Fruit fly (Drosophila melanogaster) whole organism, wandering third instar larva: ENCODE results near the gene CG43391.
A peak's percentile ranks its signal among the peaks of the same experiment; 100 is the strongest.
"Not testable (repeated sequence)": the region's sequence is repeated elsewhere in the genome, so short reads cannot be mapped to it uniquely, and the experiment has no call there.

Experiments
- Abd-B ChIP-seq: fragments of >200 bp; optimal IDR thresholded peaks from 2 replicates; lab custom pipeline; 2017; ENCODE audit warnings: missing biosample characterization, missing genetic modification characterization
- CG32264 ChIP-seq: fragments of 200-800 bp; sonication (Bioruptor generic); optimal IDR thresholded peaks from 2 replicates; lab custom pipeline; 2016; ENCODE audit warnings: missing biosample characterization, missing genetic modification characterization
- CG9705 ChIP-seq: fragments of 200-800 bp; sonication (Bioruptor generic); optimal IDR thresholded peaks from 2 replicates; lab custom pipeline; 2018; ENCODE audit warnings: missing biosample characterization, mild to moderate bottlenecking, missing genetic modification characterization
- CrebA ChIP-seq: fragments of 200-800 bp; sonication (Bioruptor generic); optimal IDR thresholded peaks from 2 replicates; lab custom pipeline; 2016; ENCODE audit warnings: missing biosample characterization, mild to moderate bottlenecking, missing genetic modification characterization, borderline replicate concordance
- Dfd ChIP-seq: fragments of >200 bp; optimal IDR thresholded peaks from 2 replicates; lab custom pipeline; 2017; ENCODE audit warnings: missing biosample characterization, missing genetic modification characterization
- Dif ChIP-seq: fragments of 200-275, 200-300 bp; sonication (Bioruptor generic); optimal IDR thresholded peaks from 2 replicates; lab custom pipeline; 2018; ENCODE audit warnings: missing biosample characterization, missing genetic modification characterization; ENCODE audit not compliant: partially characterized antibody
- GATAd ChIP-seq: sonication (Bioruptor generic); optimal IDR thresholded peaks from 2 replicates; lab custom pipeline; 2016; ENCODE audit warnings: missing biosample characterization, missing genetic modification characterization
- HLH106 ChIP-seq: fragments of 200-800 bp; optimal IDR thresholded peaks from 3 replicates; lab custom pipeline; 2019; ENCODE audit warnings: missing biosample characterization, mild to moderate bottlenecking, missing genetic modification characterization, moderate library complexity
- Hnf4 ChIP-seq: fragments of 200-800 bp; sonication (Bioruptor generic); optimal IDR thresholded peaks from 2 replicates; lab custom pipeline; 2016; ENCODE audit warnings: missing biosample characterization, mild to moderate bottlenecking, missing genetic modification characterization
- Hr78 ChIP-seq: fragments of >200 bp; optimal IDR thresholded peaks from 2 replicates; lab custom pipeline; 2017; ENCODE audit warnings: missing biosample characterization, missing genetic modification characterization
- Hr83 ChIP-seq: fragments of 200-300 bp; sonication (Bioruptor generic); optimal IDR thresholded peaks from 2 replicates; lab custom pipeline; 2016; ENCODE audit warnings: missing biosample characterization, mild to moderate bottlenecking, missing genetic modification characterization, moderate library complexity; ENCODE audit not compliant: poor library complexity, severe bottlenecking
- Jra ChIP-seq: sonication (Bioruptor generic); optimal IDR thresholded peaks from 2 replicates; lab custom pipeline; 2016; ENCODE audit warnings: missing biosample characterization, missing genetic modification characterization
- Mio ChIP-seq: sonication (Bioruptor generic); optimal IDR thresholded peaks from 2 replicates; lab custom pipeline; 2016; ENCODE audit warnings: missing biosample characterization, missing genetic modification characterization
- Myc ChIP-seq: fragments of >200 bp; optimal IDR thresholded peaks from 2 replicates; lab custom pipeline; 2017
- N ChIP-seq: fragments of >200 bp; optimal IDR thresholded peaks from 2 replicates; lab custom pipeline; 2018; ENCODE audit warnings: missing biosample characterization, missing external identifiers, missing genetic modification characterization
- OdsH ChIP-seq: fragments of 200-800 bp; sonication (Bioruptor generic); optimal IDR thresholded peaks from 2 replicates; lab custom pipeline; 2016; ENCODE audit warnings: missing biosample characterization, mild to moderate bottlenecking, missing genetic modification characterization
- Rel ChIP-seq, 2 experiments: fragments of 200-800 bp; sonication (Bioruptor generic) in 1 of 2; optimal IDR thresholded peaks; 2 replicates in 1 of 2; 3 replicates in 1 of 2; lab custom pipeline; 2016 to 2019; ENCODE audit warnings: mild to moderate bottlenecking in 2 of 2, missing biosample characterization in 2 of 2, missing genetic modification characterization in 2 of 2, moderate library complexity in 1 of 2
- Sp1 ChIP-seq: fragments of 200-800 bp; sonication (Bioruptor generic); optimal IDR thresholded peaks from 3 replicates; lab custom pipeline; 2019; ENCODE audit warnings: missing biosample characterization, mild to moderate bottlenecking, missing genetic modification characterization, moderate library complexity
- Vsx2 ChIP-seq: fragments of 200-300, 225-300 bp; sonication (Bioruptor generic); optimal IDR thresholded peaks from 2 replicates; lab custom pipeline; 2018; ENCODE audit warnings: missing biosample characterization, missing genetic modification characterization; ENCODE audit not compliant: partially characterized antibody
- brk ChIP-seq: fragments of 200-800 bp; sonication (Bioruptor generic); optimal IDR thresholded peaks from 2 replicates; lab custom pipeline; 2016; ENCODE audit warnings: missing biosample characterization, mild to moderate bottlenecking, missing genetic modification characterization
- dl ChIP-seq, 2 experiments: fragments of 175-275, 200-275 bp in 1 of 2; fragments of 200-275 bp in 1 of 2; sonication (Bioruptor generic); optimal IDR thresholded peaks; lab custom pipeline; 2018; ENCODE audit warnings: mild to moderate bottlenecking in 2 of 2, missing biosample characterization in 2 of 2, missing genetic modification characterization in 2 of 2, moderate library complexity in 2 of 2; ENCODE audit not compliant: partially characterized antibody in 2 of 2, insufficient read depth in 1 of 2
- dmrt93B ChIP-seq: fragments of 200-800 bp; sonication (Bioruptor generic); optimal IDR thresholded peaks from 2 replicates; lab custom pipeline; 2018; ENCODE audit warnings: missing biosample characterization, mild to moderate bottlenecking, missing genetic modification characterization
- dsf ChIP-seq: sonication (Bioruptor generic); optimal IDR thresholded peaks from 2 replicates; lab custom pipeline; 2016; ENCODE audit warnings: missing biosample characterization, missing genetic modification characterization, borderline replicate concordance
- ey ChIP-seq: fragments of 200-800 bp; sonication (Bioruptor generic); optimal IDR thresholded peaks from 2 replicates; lab custom pipeline; 2016; ENCODE audit warnings: missing biosample characterization, missing genetic modification characterization
- foxo ChIP-seq, 2 experiments: fragments of 200-800 bp; sonication (Bioruptor generic); optimal IDR thresholded peaks; 2 replicates in 1 of 2; 3 replicates in 1 of 2; lab custom pipeline; 2016 to 2017; ENCODE audit warnings: missing biosample characterization in 2 of 2, missing genetic modification characterization in 2 of 2
- fru ChIP-seq: fragments of 200-800 bp; sonication (Bioruptor generic); optimal IDR thresholded peaks from 3 replicates; lab custom pipeline; 2016; ENCODE audit warnings: missing biosample characterization, mild to moderate bottlenecking, missing genetic modification characterization
- h ChIP-seq: fragments of 200-800 bp; sonication (Bioruptor generic); optimal IDR thresholded peaks from 3 replicates; lab custom pipeline; 2016; ENCODE audit warnings: missing biosample characterization, mild to moderate bottlenecking, missing genetic modification characterization
- jim ChIP-seq: fragments of 175-275, 200-325 bp; sonication (Bioruptor generic); optimal IDR thresholded peaks from 2 replicates; lab custom pipeline; 2016; ENCODE audit warnings: missing biosample characterization, mild to moderate bottlenecking, missing genetic modification characterization
- lola ChIP-seq: fragments of >200 bp; optimal IDR thresholded peaks from 2 replicates; lab custom pipeline; 2017; ENCODE audit warnings: missing biosample characterization, missing genetic modification characterization
- pan ChIP-seq: fragments of >200 bp; optimal IDR thresholded peaks from 2 replicates; lab custom pipeline; 2017
- psq ChIP-seq: fragments of 200-800 bp; sonication (Bioruptor generic); optimal IDR thresholded peaks from 3 replicates; lab custom pipeline; 2017; ENCODE audit warnings: missing biosample characterization, mild to moderate bottlenecking, missing genetic modification characterization, moderate library complexity
- rgr ChIP-seq: fragments of 200-800 bp; sonication (Bioruptor generic); optimal IDR thresholded peaks from 3 replicates; lab custom pipeline; 2016; ENCODE audit warnings: missing biosample characterization, mild to moderate bottlenecking, missing genetic modification characterization
- sage ChIP-seq: fragments of 200-800 bp; sonication (Bioruptor generic); optimal IDR thresholded peaks from 2 replicates; lab custom pipeline; 2016; ENCODE audit warnings: missing biosample characterization, mild to moderate bottlenecking, missing genetic modification characterization
- sv ChIP-seq: fragments of 200-800 bp; sonication (Bioruptor generic); optimal IDR thresholded peaks from 3 replicates; lab custom pipeline; 2016; ENCODE audit warnings: missing biosample characterization, missing genetic modification characterization
- usp ChIP-seq: fragments of >200 bp; optimal IDR thresholded peaks from 2 replicates; lab custom pipeline; 2017; ENCODE audit warnings: missing biosample characterization, missing genetic modification characterization
- woc ChIP-seq: sonication (Bioruptor generic); optimal IDR thresholded peaks from 2 replicates; lab custom pipeline; 2016; ENCODE audit warnings: missing biosample characterization, mild to moderate bottlenecking, missing genetic modification characterization

The CG43391 gene

dm6 chr3L:11577395-11577794 lies 3.4 kb downstream of the CG43391 start, which contains the start of gene CG33271:
CG33271 (minus strand) TSS chr3L:11577495.
- TF ChIP-seq woc: no peak
- TF ChIP-seq sage: no peak
- TF ChIP-seq Abd-B: no peak
- TF ChIP-seq Mio (GFP tag; lab: Kevin White, UChicago): no peak
- no peak for TF ChIP-seq HLH106 (tag; lab: Kevin White, UChicago)
- no peak for TF ChIP-seq lola
- no peak for TF ChIP-seq brk
- no peak for TF ChIP-seq Hnf4 (GFP tag; lab: Kevin White, UChicago)
- no peak for TF ChIP-seq dl (GFP tag; optimal IDR thresholded peaks at IDR 0.05; lab: Kevin White, UChicago; ENCODE audit: insufficient read depth in 1 of 2, partially characterized antibody in 2 of 2)

- TF ChIP-seq CG9705 (GFP tag; lab: Kevin White, UChicago); lola; woc: not testable (repeated sequence)
These were observed 3.9 kb downstream of the CG43391 start, which contains the start of gene CG33489 for dm6 chr3L:11576944-11577343. CG33489 (minus strand) TSS chr3L:11577044.

- TF ChIP-seq ey (GFP tag; lab: Kevin White, UChicago): no peak
- no peak for TF ChIP-seq Jra
- TF ChIP-seq Hr83 (GFP tag; lab: Kevin White, UChicago): no peak
- no peak for TF ChIP-seq foxo (GFP tag; optimal IDR thresholded peaks at IDR 0.05; lab: Kevin White, UChicago)
- no peak for TF ChIP-seq rgr
- no peak for TF ChIP-seq Dfd (GFP tag; lab: Kevin White, UChicago)
- no peak for TF ChIP-seq Vsx2 (GFP tag; lab: Kevin White, UChicago)
- TF ChIP-seq pan (lab: Kevin White, UChicago): no peak
- no peak for TF ChIP-seq dsf
- TF ChIP-seq HLH106 (tag; lab: Kevin White, UChicago): no peak
- TF ChIP-seq Myc: no peak
- no peak for TF ChIP-seq OdsH
- no peak for TF ChIP-seq Hr78
- no peak for TF ChIP-seq N
- TF ChIP-seq Abd-B: no peak
- TF ChIP-seq sage: no peak
- no peak for TF ChIP-seq dmrt93B (GFP tag; lab: Kevin White, UChicago)
- no peak for TF ChIP-seq Dif (GFP tag; lab: Kevin White, UChicago)
- TF ChIP-seq jim (GFP tag; lab: Kevin White, UChicago): no peak
- TF ChIP-seq Hnf4 (GFP tag; lab: Kevin White, UChicago): no peak
These were observed 6.3 kb downstream of the CG43391 start, which contains the start of gene CG33490 for dm6 chr3L:11574563-11574962. CG33490 (minus strand) TSS chr3L:11574663.

- no peak for TF ChIP-seq N
These were observed 16.8 kb downstream of the CG43391 start, which contains the start of the genes CG46412 and CG33267 for dm6 chr3L:11563972-11564533. CG46412 (minus strand) TSS chr3L:11564072. CG33267 (plus strand) TSS chr3L:11564483.

dm6 chr3L:11561946-11562760 lies 18.7 kb downstream of the CG43391 start, which contains the start of the genes CG7394 and Mob2:
CG7394 (plus strand) TSS chr3L:11561996.
Mob2 (minus strand) TSS chr3L:11562233.
- TF ChIP-seq pan (lab: Kevin White, UChicago): peak; percentile 65
- TF ChIP-seq OdsH: peak; percentile 94
- TF ChIP-seq Dif (GFP tag; lab: Kevin White, UChicago): no peak
- peak; percentile 2 for TF ChIP-seq N
- TF ChIP-seq Myc: no peak
- TF ChIP-seq Jra: peak; percentile 80
- peak; percentile 88 for TF ChIP-seq fru (GFP tag; lab: Kevin White, UChicago)
- TF ChIP-seq rgr: peak; percentile 96
- no peak for TF ChIP-seq Mio (GFP tag; lab: Kevin White, UChicago)
- peak; percentile 87 for TF ChIP-seq sv (GFP tag; lab: Kevin White, UChicago)
- no peak for TF ChIP-seq usp (GFP tag; lab: Kevin White, UChicago)
- TF ChIP-seq Sp1 (GFP tag; lab: Kevin White, UChicago): peak; percentile 88
- peak; percentile 88 for TF ChIP-seq Hnf4 (GFP tag; lab: Kevin White, UChicago)
- no peak for TF ChIP-seq Abd-B
- TF ChIP-seq ey (GFP tag; lab: Kevin White, UChicago): peak; percentile 90
- TF ChIP-seq HLH106 (tag; lab: Kevin White, UChicago): peak; percentile 87
- peak; percentile 86 for TF ChIP-seq woc
- peak; percentile 47 for TF ChIP-seq Rel (GFP tag; optimal IDR thresholded peaks at IDR 0.05; lab: Kevin White, UChicago)
- peak; percentile 88 for TF ChIP-seq Rel (tag; optimal IDR thresholded peaks at IDR 0.05; lab: Kevin White, UChicago)
- peak; percentile 22 for TF ChIP-seq CrebA (GFP tag; lab: Kevin White, UChicago)
- peak; percentile 86 for TF ChIP-seq CG9705 (GFP tag; lab: Kevin White, UChicago)
- no peak for TF ChIP-seq Vsx2 (GFP tag; lab: Kevin White, UChicago)
- peak; percentile 73 for TF ChIP-seq CG32264 (GFP tag; lab: Kevin White, UChicago)
- no peak for TF ChIP-seq lola
- TF ChIP-seq sage: peak; percentile 81
- no peak for TF ChIP-seq Dfd (GFP tag; lab: Kevin White, UChicago)
- peak; percentile 97 for TF ChIP-seq brk
- TF ChIP-seq psq (GFP tag; lab: Kevin White, UChicago): peak; percentile 88
- TF ChIP-seq h (GFP tag; lab: Kevin White, UChicago): peak; percentile 94
- peak; percentile 63 for TF ChIP-seq dmrt93B (GFP tag; lab: Kevin White, UChicago)
- TF ChIP-seq GATAd (GFP tag; lab: Kevin White, UChicago): peak; percentile 82
